Worm (Caenorhabditis elegans) whole organism, L3 larva: ENCODE measurements around the gene Y62H9A.3.

ENCODE experiments used
- R02D3.7 ChIP-seq: fragments of 150-350 bp; optimal IDR thresholded peaks from 2 replicates; lab custom pipeline; 2014; ENCODE audit warnings: missing biosample characterization, missing genetic modification characterization
- aly-2 ChIP-seq: fragments of 150-350 bp; optimal IDR thresholded peaks from 2 replicates; lab custom pipeline; 2014; ENCODE audit warnings: missing biosample characterization, missing genetic modification characterization
- ama-1 ChIP-seq: fragments of 150-350 bp; optimal IDR thresholded peaks from 2 replicates; lab custom pipeline; 2018
- ceh-28 ChIP-seq: fragments of 150-350 bp; optimal IDR thresholded peaks from 2 replicates; lab custom pipeline; 2014; ENCODE audit warnings: missing biosample characterization, missing genetic modification reagents, missing genetic modification characterization
- ceh-82 ChIP-seq: fragments of 150-350 bp; optimal IDR thresholded peaks from 2 replicates; lab custom pipeline; 2014; ENCODE audit warnings: missing biosample characterization, missing genetic modification characterization
- daf-12 ChIP-seq: fragments of 150-350 bp; optimal IDR thresholded peaks from 2 replicates; lab custom pipeline; 2014; ENCODE audit warnings: missing biosample characterization, missing genetic modification reagents, missing genetic modification characterization
- egl-27 ChIP-seq: sonication (generic microtip); optimal IDR thresholded peaks from 4 replicates; lab custom pipeline; 2017; ENCODE audit warnings: missing biosample characterization, missing genetic modification reagents, missing genetic modification characterization
- egl-5 ChIP-seq: fragments of 150-350 bp; optimal IDR thresholded peaks from 2 replicates; lab custom pipeline; 2017; ENCODE audit warnings: missing biosample characterization, missing genetic modification reagents, missing genetic modification characterization, inconsistent platforms
- elt-2 ChIP-seq: sonication (generic microtip); optimal IDR thresholded peaks from 2 replicates; lab custom pipeline; 2016; ENCODE audit warnings: missing genetic modification reagents, mild to moderate bottlenecking, missing genetic modification characterization, missing compliant biosample characterization
- elt-3 ChIP-seq, 3 experiments: fragments of 150-350 bp in 1 of 3; sonication (generic microtip) in 2 of 3; optimal IDR thresholded peaks; 2 replicates in 2 of 3; 4 replicates in 1 of 3; lab custom pipeline; 2014 to 2017; ENCODE audit warnings: missing biosample characterization in 3 of 3, missing genetic modification characterization in 3 of 3
- fkh-2 ChIP-seq: fragments of 150-350 bp; optimal IDR thresholded peaks from 2 replicates; lab custom pipeline; 2014; ENCODE audit warnings: missing biosample characterization, missing genetic modification reagents, missing genetic modification characterization
- fos-1 ChIP-seq: fragments of 150-350 bp; optimal IDR thresholded peaks from 2 replicates; lab custom pipeline; 2014; ENCODE audit warnings: missing biosample characterization, missing genetic modification characterization
- jun-1 ChIP-seq: fragments of 150-350 bp; optimal IDR thresholded peaks from 2 replicates; lab custom pipeline; 2014; ENCODE audit warnings: missing biosample characterization, missing genetic modification reagents, missing genetic modification characterization
- lin-15B ChIP-seq: fragments of 150-350 bp; optimal IDR thresholded peaks from 2 replicates; lab custom pipeline; 2014; ENCODE audit warnings: missing biosample characterization, missing genetic modification characterization
- lin-39 ChIP-seq: fragments of 150-350 bp; optimal IDR thresholded peaks from 2 replicates; lab custom pipeline; 2018; ENCODE audit warnings: missing biosample characterization, missing genetic modification reagents, missing genetic modification characterization
- lsy-12 ChIP-seq: sonication (generic microtip); optimal IDR thresholded peaks from 2 replicates; lab custom pipeline; 2016; ENCODE audit warnings: mild to moderate bottlenecking, missing genetic modification characterization, missing compliant biosample characterization
- mdl-1 ChIP-seq: fragments of 150-350 bp; optimal IDR thresholded peaks from 2 replicates; lab custom pipeline; 2014; ENCODE audit warnings: missing biosample characterization, missing genetic modification characterization
- mml-1 ChIP-seq: fragments of 150-350 bp; sonication (generic microtip); optimal IDR thresholded peaks from 3 replicates; lab custom pipeline; 2014; ENCODE audit warnings: missing biosample characterization, missing genetic modification characterization
- nfya-1 ChIP-seq: sonication (generic microtip); optimal IDR thresholded peaks from 2 replicates; lab custom pipeline; 2017; ENCODE audit warnings: missing genetic modification characterization, mild to moderate bottlenecking, missing compliant biosample characterization, antibody characterized with exemption, moderate library complexity; ENCODE audit not compliant: insufficient read depth
- nhr-237 ChIP-seq: fragments of 150-350 bp; optimal IDR thresholded peaks from 2 replicates; lab custom pipeline; 2014; ENCODE audit warnings: missing biosample characterization, missing genetic modification characterization
- nhr-28 ChIP-seq: fragments of 150-350 bp; optimal IDR thresholded peaks from 2 replicates; lab custom pipeline; 2014; ENCODE audit warnings: missing biosample characterization, missing genetic modification characterization
- nhr-76 ChIP-seq: fragments of 150-350 bp; sonication (generic microtip); optimal IDR thresholded peaks from 5 replicates; lab custom pipeline; 2014; ENCODE audit warnings: missing biosample characterization, missing genetic modification characterization
- nhr-77 ChIP-seq: fragments of 150-350 bp; optimal IDR thresholded peaks from 2 replicates; lab custom pipeline; 2014; ENCODE audit warnings: missing biosample characterization, missing genetic modification characterization
- pha-4 ChIP-seq: fragments of 150-350 bp; optimal IDR thresholded peaks from 2 replicates; lab custom pipeline; 2014; ENCODE audit warnings: missing biosample characterization, missing genetic modification reagents, missing genetic modification characterization
- pqm-1 ChIP-seq: fragments of 150-350 bp; optimal IDR thresholded peaks from 2 replicates; lab custom pipeline; 2017; ENCODE audit warnings: missing biosample characterization, missing genetic modification characterization, inconsistent platforms
- sea-2 ChIP-seq: fragments of 150-350 bp; sonication (generic microtip); optimal IDR thresholded peaks from 4 replicates; lab custom pipeline; 2014; ENCODE audit warnings: missing biosample characterization, missing genetic modification reagents, missing genetic modification characterization
- skn-1 ChIP-seq: fragments of 150-350 bp; optimal IDR thresholded peaks from 2 replicates; lab custom pipeline; 2014; ENCODE audit warnings: missing biosample characterization, missing genetic modification characterization
- snpc-4 ChIP-seq: fragments of 150-350 bp; optimal IDR thresholded peaks from 2 replicates; lab custom pipeline; 2014; ENCODE audit warnings: missing biosample characterization, missing genetic modification characterization
- tbx-2 ChIP-seq: sonication (generic microtip); optimal IDR thresholded peaks from 2 replicates; lab custom pipeline; 2016; ENCODE audit warnings: mild to moderate bottlenecking, missing genetic modification characterization, missing compliant biosample characterization
- unc-62 ChIP-seq: fragments of 150-350 bp; sonication (generic microtip); optimal IDR thresholded peaks from 4 replicates; lab custom pipeline; 2014; ENCODE audit warnings: missing biosample characterization, missing genetic modification reagents, missing genetic modification characterization
- zag-1 ChIP-seq: fragments of 150-350 bp; optimal IDR thresholded peaks from 2 replicates; lab custom pipeline; 2014; ENCODE audit warnings: missing biosample characterization, missing genetic modification characterization
- ztf-11 ChIP-seq: fragments of 150-350 bp; optimal IDR thresholded peaks from 2 replicates; lab custom pipeline; 2014; ENCODE audit warnings: missing biosample characterization, missing genetic modification characterization
- ztf-4 ChIP-seq: fragments of 150-350 bp; optimal IDR thresholded peaks from 2 replicates; lab custom pipeline; 2014; ENCODE audit warnings: missing biosample characterization, missing genetic modification characterization

Y62H9A.3 gene

DNA sequence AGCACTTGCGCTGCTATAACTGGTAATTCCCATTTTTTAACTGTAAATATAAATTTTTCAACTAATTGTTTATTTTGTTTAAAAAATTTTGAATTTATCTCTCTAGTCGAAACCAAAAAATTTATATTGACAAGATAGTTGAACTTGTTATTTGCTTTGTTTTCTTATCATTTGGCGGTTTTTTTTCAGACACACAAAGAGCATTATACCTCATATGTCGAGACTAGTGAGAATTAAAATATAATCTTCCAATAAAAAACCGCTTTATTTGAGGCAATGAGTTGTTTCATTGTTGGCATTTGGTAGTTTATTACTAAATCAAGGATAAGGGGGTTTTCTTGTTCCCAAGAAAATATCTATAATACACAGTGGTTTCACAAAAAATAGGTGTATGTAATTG is 28.5 kb upstream of the Y62H9A.3 start:
- no peak for TF ChIP-seq ztf-11 (tag; lab: Kevin White, UChicago)
- peak; percentile 41 for TF ChIP-seq pha-4 (tag; lab: Kevin White, UChicago)
- TF ChIP-seq aly-2 (tag; lab: Kevin White, UChicago), result no peak
- TF ChIP-seq elt-2 (tag; lab: Kevin White, UChicago), result peak; percentile 56
- TF ChIP-seq lsy-12 (tag; lab: Kevin White, UChicago), result no peak
- TF ChIP-seq jun-1 (tag; lab: Kevin White, UChicago), result no peak

DNA sequence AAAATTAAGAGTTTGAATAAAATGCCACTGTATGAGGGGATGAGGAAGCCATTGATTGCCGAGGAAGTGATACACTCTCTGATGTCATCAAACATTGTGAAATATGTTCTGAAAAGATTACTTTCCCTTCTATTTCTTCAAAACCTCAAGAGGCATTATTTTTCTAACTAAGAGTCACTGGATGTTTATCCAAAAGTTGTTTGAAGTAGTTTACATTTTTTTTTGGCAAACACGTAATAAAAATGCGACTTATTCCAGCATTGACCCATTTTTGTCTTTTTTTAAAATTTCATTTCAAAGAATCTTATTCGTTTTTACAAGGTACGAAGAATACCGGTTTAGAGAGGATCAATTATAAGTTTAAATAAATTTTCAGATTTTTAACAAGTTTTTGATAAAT is 27.5 kb upstream of the Y62H9A.3 start, which contains the start of gene Y62H9A.11:
Gene Y62H9A.11, minus strand, starts transcription at position 101 of the 400 bp plus-strand sequence.
- no peak for TF ChIP-seq snpc-4 (tag; lab: Kevin White, UChicago)
- TF ChIP-seq ztf-11 (tag; lab: Kevin White, UChicago), result no peak
- no peak for TF ChIP-seq fkh-2
- no peak for TF ChIP-seq elt-3 (tag; optimal IDR thresholded peaks at IDR 0.05; lab: Kevin White, UChicago)
- TF ChIP-seq mdl-1 (tag; lab: Kevin White, UChicago), result no peak
- no peak for TF ChIP-seq R02D3.7
- no peak for TF ChIP-seq lin-39 (tag; lab: Kevin White, UChicago)
- no peak for TF ChIP-seq unc-62 (GFP tag; lab: Kevin White, UChicago)
- no peak for TF ChIP-seq pha-4 (tag; lab: Kevin White, UChicago)
- TF ChIP-seq lin-15B (tag; lab: Kevin White, UChicago), result no peak

DNA sequence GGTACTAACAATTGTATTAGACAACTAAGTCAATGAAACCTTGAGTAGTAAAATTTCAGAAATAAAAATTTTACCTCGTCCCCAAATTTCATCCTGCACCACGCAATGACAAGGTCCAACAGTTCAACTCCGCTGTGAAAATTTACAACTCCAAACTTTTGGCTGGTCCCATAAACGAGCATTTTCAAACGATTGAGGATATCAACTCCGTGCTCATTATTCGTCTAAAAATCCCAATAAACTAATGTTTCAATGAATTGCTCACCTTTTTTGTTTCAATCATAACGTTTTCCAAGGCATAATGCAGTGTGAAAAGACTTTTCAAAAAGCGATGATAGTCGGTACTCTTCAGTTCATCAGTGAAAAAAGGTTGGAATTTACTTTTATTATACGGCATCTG is 26.9 kb upstream of the Y62H9A.3 start:
- no peak for TF ChIP-seq nhr-77 (tag; lab: Kevin White, UChicago)

DNA sequence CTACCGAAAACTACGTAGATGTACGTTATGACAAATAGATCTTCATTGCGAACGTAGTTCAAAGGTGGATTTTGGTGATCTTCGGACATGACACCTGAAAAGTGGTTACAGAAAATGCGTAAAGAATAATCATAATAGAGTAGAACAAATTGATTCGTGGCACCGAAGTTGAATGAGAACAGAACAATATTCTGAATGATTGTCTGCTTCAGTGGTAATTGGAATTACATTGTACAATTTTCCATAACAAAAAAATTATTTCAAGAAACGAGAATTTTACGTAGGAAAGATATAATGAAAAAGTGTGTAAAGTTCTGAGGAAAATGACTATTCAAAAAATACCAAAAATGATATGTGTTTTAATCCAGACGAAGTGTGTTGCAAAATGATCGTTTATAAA is 22.9 kb upstream of the Y62H9A.3 start, which contains the start of gene Y62H9A.10:
Gene Y62H9A.10, minus strand, starts transcription at position 101 of the 400 bp plus-strand sequence.
- TF ChIP-seq tbx-2 (tag; lab: Kevin White, UChicago) (no peak), ztf-11 (tag; lab: Kevin White, UChicago) (no peak), mml-1 (tag; lab: Kevin White, UChicago) (no peak), lin-39 (tag; lab: Kevin White, UChicago) (no peak), daf-12 (no peak), fos-1 (no peak), snpc-4 (tag; lab: Kevin White, UChicago) (no peak), elt-2 (tag; lab: Kevin White, UChicago) (no peak), lin-15B (tag; lab: Kevin White, UChicago) (no peak), ztf-4 (tag; lab: Kevin White, UChicago) (no peak), ama-1 (no peak), egl-5 (tag; lab: Kevin White, UChicago) (no peak), jun-1 (tag; lab: Kevin White, UChicago) (no peak), skn-1 (tag; lab: Kevin White, UChicago) (no peak), egl-27 (tag; lab: Kevin White, UChicago) (no peak), lsy-12 (tag; lab: Kevin White, UChicago) (no peak), pqm-1 (tag; lab: Kevin White, UChicago) (no peak), nhr-237 (no peak)

DNA sequence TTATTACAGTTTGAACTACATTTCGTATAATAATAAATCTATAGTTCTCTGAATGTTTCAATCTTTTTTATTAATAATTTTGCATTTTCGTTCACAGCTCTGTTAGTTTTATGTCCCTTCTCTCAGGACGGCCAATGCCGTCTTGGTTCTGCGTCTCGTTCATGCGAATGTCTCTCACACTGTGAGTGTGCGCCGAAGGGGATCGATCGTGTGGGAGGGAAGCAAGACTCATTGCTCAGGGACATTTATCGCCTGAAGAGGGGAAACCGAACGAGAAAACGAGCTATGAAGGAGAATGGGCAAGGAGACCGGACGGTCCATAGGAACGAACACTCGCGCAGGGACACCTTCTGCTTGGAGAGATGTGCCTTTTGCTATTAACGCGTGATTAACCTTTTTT is 19.3 kb upstream of the Y62H9A.3 start:
- no peak for TF ChIP-seq nhr-76 (tag; lab: Kevin White, UChicago)
- peak; percentile 72 for TF ChIP-seq ceh-28 (tag; lab: Kevin White, UChicago)
- TF ChIP-seq lin-39 (tag; lab: Kevin White, UChicago), result peak; percentile 54

DNA sequence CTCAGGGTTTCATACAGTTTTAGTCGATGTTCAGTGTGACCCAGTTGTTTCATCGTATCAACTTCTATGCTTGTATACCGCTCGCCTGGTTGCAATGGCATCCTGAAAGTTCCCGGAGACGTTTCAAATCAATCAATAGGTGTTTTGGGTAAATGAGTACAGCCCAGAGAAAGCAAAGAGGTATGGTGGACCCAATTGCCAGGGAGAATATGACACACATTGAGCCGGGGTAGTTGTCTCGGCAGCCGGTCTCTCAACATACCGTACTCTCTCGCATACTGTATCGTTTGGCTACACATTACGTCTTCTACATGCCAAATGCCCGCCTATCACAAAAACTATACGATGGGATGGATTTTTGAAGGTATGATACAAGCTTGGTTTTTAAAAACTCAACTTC is 18.3 kb upstream of the Y62H9A.3 start, which contains the start of gene Y62H9A.9:
Gene Y62H9A.9, minus strand, starts transcription at position 101 of the 400 bp plus-strand sequence.
- no peak for TF ChIP-seq aly-2 (tag; lab: Kevin White, UChicago)
- no peak for TF ChIP-seq nhr-28 (tag; lab: Kevin White, UChicago)

DNA sequence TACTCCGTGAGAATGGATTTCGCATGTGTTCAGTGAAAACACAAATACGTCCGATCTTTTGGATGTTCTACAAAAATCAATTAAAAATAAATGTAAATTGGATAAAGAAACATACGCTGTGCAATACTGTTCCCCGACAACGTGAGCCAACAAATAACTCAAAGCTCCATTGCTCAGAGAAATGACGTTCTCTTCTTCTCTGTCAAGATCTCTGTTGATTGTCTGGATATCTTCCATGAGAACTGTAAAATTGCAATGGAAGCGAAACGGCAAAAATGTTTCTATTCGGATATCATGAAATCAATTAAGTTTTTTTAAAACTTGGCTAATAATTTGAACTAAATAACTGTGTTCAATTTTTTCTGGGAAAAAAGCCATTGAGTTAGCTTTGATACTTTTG is 16.9 kb upstream of the Y62H9A.3 start:
- TF ChIP-seq elt-3 (tag; optimal IDR thresholded peaks at IDR 0.05; lab: Kevin White, UChicago) (no peak), nfya-1 (no peak), elt-2 (tag; lab: Kevin White, UChicago) (no peak), zag-1 (no peak), ceh-28 (tag; lab: Kevin White, UChicago) (no peak), daf-12 (no peak), ceh-82 (no peak), fos-1 (no peak), sea-2 (GFP tag; lab: Kevin White, UChicago) (no peak), lin-15B (tag; lab: Kevin White, UChicago) (no peak), pqm-1 (tag; lab: Kevin White, UChicago) (no peak), egl-27 (tag; lab: Kevin White, UChicago) (no peak)
